Worm (Caenorhabditis elegans) whole organism, L4/young adult: ENCODE results near the gene sri-6.

Experiments used
- W03F9.2 ChIP-seq: fragments of 150-350 bp; optimal IDR thresholded peaks from 2 replicates; lab custom pipeline; 2014; ENCODE audit warnings: missing biosample characterization, missing genetic modification characterization
- dao-5 ChIP-seq: sonication (generic microtip); optimal IDR thresholded peaks from 2 replicates; lab custom pipeline; 2016; ENCODE audit warnings: missing genotype, missing genetic modification characterization, moderate library complexity, missing compliant biosample characterization
- him-1 ChIP-seq: sonication (generic microtip); optimal IDR thresholded peaks from 2 replicates; lab custom pipeline; 2016; ENCODE audit warnings: missing genotype, missing genetic modification reagents, missing genetic modification characterization, missing compliant biosample characterization

The sri-6 gene

ce11 chrV:13221066-13221465 is 35.6 kb downstream of the sri-6 start:
- TF ChIP-seq W03F9.2 (tag; lab: Kevin White, UChicago) (no peak), him-1 (no peak), dao-5 (tag; lab: Kevin White, UChicago) (no peak)

ce11 chrV:13229538-13229937 is 44.1 kb downstream of the sri-6 start:
- TF ChIP-seq dao-5 (tag; lab: Kevin White, UChicago) (no peak), W03F9.2 (tag; lab: Kevin White, UChicago) (no peak)

- no peak for TF ChIP-seq dao-5 (tag; lab: Kevin White, UChicago)
- TF ChIP-seq W03F9.2 (tag; lab: Kevin White, UChicago): no peak
- no peak for TF ChIP-seq him-1
Observed at ce11 chrV:13235313-13235712, 49.8 kb downstream of the sri-6 start.

ce11 chrV:13236507-13236906 is 51.0 kb downstream of the sri-6 start, which contains the start of gene dmd-10:
dmd-10 (minus strand) TSS chrV:13236607.
- TF ChIP-seq W03F9.2 (tag; lab: Kevin White, UChicago): no peak
- TF ChIP-seq dao-5 (tag; lab: Kevin White, UChicago): no peak
